Worm (Caenorhabditis elegans) whole organism, young adult: ENCODE results near the gene C25F6.6.

Experiments
- B0035.1 ChIP-seq: sonication (generic microtip); optimal IDR thresholded peaks from 2 replicates; lab custom pipeline; 2016; ENCODE audit warnings: missing genetic modification characterization, mild to moderate bottlenecking, missing compliant biosample characterization, missing genotype, missing genetic modification reagents
- B0336.3 ChIP-seq: fragments of 200-800 bp; sonication (Bioruptor generic); IDR thresholded peaks from 2 replicates; pipeline ENCODE4 v1.3.6; 2022; ENCODE audit warnings: missing genetic modification characterization, missing compliant biosample characterization
- F39B2.1 ChIP-seq: fragments of 200-800 bp; sonication (Bioruptor generic); IDR thresholded peaks from 2 replicates; pipeline ENCODE4 v1.3.6; 2022; ENCODE audit warnings: missing genetic modification reagents, missing genetic modification characterization, missing compliant biosample characterization
- F57A8.1 ChIP-seq: fragments of 200-800 bp; sonication (Bioruptor generic); optimal IDR thresholded peaks from 2 replicates; lab custom pipeline; 2018; ENCODE audit warnings: mild to moderate bottlenecking, missing genetic modification characterization, moderate library complexity, missing compliant biosample characterization
- F57C9.4 ChIP-seq: sonication (generic microtip); optimal IDR thresholded peaks from 2 replicates; lab custom pipeline; 2017; ENCODE audit warnings: mild to moderate bottlenecking, missing genetic modification characterization, missing compliant biosample characterization
- K12H6.12 ChIP-seq: fragments of 200-800 bp; sonication (Bioruptor generic); optimal IDR thresholded peaks from 2 replicates; lab custom pipeline; 2018; ENCODE audit warnings: mild to moderate bottlenecking, missing genetic modification characterization, missing compliant biosample characterization
- T07F8.4 ChIP-seq: sonication (generic microtip); optimal IDR thresholded peaks from 2 replicates; lab custom pipeline; 2016; ENCODE audit warnings: mild to moderate bottlenecking, missing genetic modification characterization, moderate library complexity, missing compliant biosample characterization
- T26A5.8 ChIP-seq: sonication (generic microtip); optimal IDR thresholded peaks from 2 replicates; lab custom pipeline; 2016; ENCODE audit warnings: missing genetic modification characterization, missing compliant biosample characterization
- aptf-2 ChIP-seq: fragments of 200-800 bp; sonication (Bioruptor generic); conservative IDR thresholded peaks from 2 replicates; pipeline ENCODE4 v1.3.6; 2022; ENCODE audit warnings: missing genetic modification reagents, missing genetic modification characterization, missing compliant biosample characterization
- aptf-3 ChIP-seq: fragments of 200-800 bp; sonication (Bioruptor generic); IDR thresholded peaks from 2 replicates; pipeline ENCODE4 v1.3.6; 2022; ENCODE audit warnings: missing genetic modification characterization, missing compliant biosample characterization
- atf-7 ChIP-seq: sonication (generic microtip); optimal IDR thresholded peaks from 2 replicates; lab custom pipeline; 2017; ENCODE audit warnings: mild to moderate bottlenecking, missing genetic modification characterization, missing compliant biosample characterization
- attf-5 ChIP-seq: fragments of 200-800 bp; sonication (Bioruptor generic); optimal IDR thresholded peaks from 2 replicates; lab custom pipeline; 2018; ENCODE audit warnings: mild to moderate bottlenecking, missing genetic modification characterization, missing compliant biosample characterization
- cebp-2 ChIP-seq: fragments of 200-800 bp; sonication (Bioruptor generic); IDR thresholded peaks from 2 replicates; pipeline ENCODE4 v1.3.6; 2022; ENCODE audit warnings: missing genetic modification characterization, missing compliant biosample characterization
- ceh-100 ChIP-seq: fragments of 200-800 bp; sonication (Bioruptor generic); IDR thresholded peaks from 2 replicates; pipeline ENCODE4 v1.3.6; 2022; ENCODE audit warnings: missing genetic modification reagents, missing genetic modification characterization, missing compliant biosample characterization
- die-1 ChIP-seq: sonication (generic microtip); optimal IDR thresholded peaks from 2 replicates; lab custom pipeline; 2016; ENCODE audit warnings: missing genotype, mild to moderate bottlenecking, missing genetic modification characterization, missing compliant biosample characterization
- egl-18 ChIP-seq: fragments of 200-800 bp; sonication (Bioruptor generic); IDR thresholded peaks from 2 replicates; pipeline ENCODE4 v1.3.6; 2022; ENCODE audit warnings: missing genetic modification reagents, missing genetic modification characterization, missing compliant biosample characterization
- ets-4 ChIP-seq: fragments of 200-800 bp; sonication (Bioruptor generic); optimal IDR thresholded peaks from 2 replicates; lab custom pipeline; 2018; ENCODE audit warnings: mild to moderate bottlenecking, missing genetic modification characterization, missing compliant biosample characterization
- hlh-12 ChIP-seq: sonication (generic microtip); optimal IDR thresholded peaks from 2 replicates; lab custom pipeline; 2016; ENCODE audit warnings: missing genetic modification characterization, missing compliant biosample characterization
- hlh-26 ChIP-seq: fragments of 200-800 bp; sonication (Bioruptor generic); conservative IDR thresholded peaks from 2 replicates; pipeline ENCODE4 v1.3.6; 2022; ENCODE audit warnings: missing genetic modification reagents, missing genetic modification characterization, missing compliant biosample characterization
- hmg-1.2 ChIP-seq: fragments of 200-800 bp; sonication (Bioruptor generic); IDR thresholded peaks from 2 replicates; pipeline ENCODE4 v1.3.6; 2022; ENCODE audit warnings: missing genetic modification reagents, missing genetic modification characterization, missing compliant biosample characterization
- hmg-20 ChIP-seq: fragments of 200-800 bp; sonication (Bioruptor generic); IDR thresholded peaks from 2 replicates; pipeline ENCODE4 v1.3.6; 2022; ENCODE audit warnings: missing genetic modification reagents, missing genetic modification characterization, missing compliant biosample characterization
- hrde-1 ChIP-seq: sonication (generic microtip); optimal IDR thresholded peaks from 2 replicates; lab custom pipeline; 2016; ENCODE audit warnings: missing genetic modification characterization, mild to moderate bottlenecking, missing compliant biosample characterization, moderate library complexity, missing genotype, missing genetic modification reagents, borderline replicate concordance
- hsf-1 ChIP-seq: fragments of 200-800 bp; sonication (Bioruptor generic); IDR thresholded peaks from 2 replicates; pipeline ENCODE4 v1.3.6; 2022; ENCODE audit warnings: missing genetic modification reagents, missing genetic modification characterization, missing compliant biosample characterization
- lin-26 ChIP-seq: fragments of 200-800 bp; sonication (Bioruptor generic); IDR thresholded peaks from 2 replicates; pipeline ENCODE4 v1.3.6; 2022; ENCODE audit warnings: missing genetic modification reagents, missing genetic modification characterization, missing compliant biosample characterization
- lsy-27 ChIP-seq: sonication (generic microtip); optimal IDR thresholded peaks from 2 replicates; lab custom pipeline; 2017; ENCODE audit warnings: missing genetic modification characterization, mild to moderate bottlenecking, missing compliant biosample characterization, antibody characterized with exemption, missing genotype, borderline replicate concordance; ENCODE audit not compliant: insufficient read depth
- madf-8 ChIP-seq: fragments of 200-800 bp; sonication (Bioruptor generic); conservative IDR thresholded peaks from 2 replicates; pipeline ENCODE4 v1.3.6; 2022; ENCODE audit warnings: missing genetic modification reagents, missing genetic modification characterization, missing compliant biosample characterization
- mel-28 ChIP-seq: sonication (generic microtip); optimal IDR thresholded peaks from 2 replicates; lab custom pipeline; 2016; ENCODE audit warnings: borderline replicate concordance, mild to moderate bottlenecking, missing genetic modification characterization, missing compliant biosample characterization
- mes-4 ChIP-seq: sonication (generic microtip); optimal IDR thresholded peaks from 2 replicates; lab custom pipeline; 2016; ENCODE audit warnings: missing genotype, missing genetic modification characterization, missing compliant biosample characterization
- nfya-1 ChIP-seq: sonication (generic microtip); optimal IDR thresholded peaks from 2 replicates; lab custom pipeline; 2017; ENCODE audit warnings: antibody characterized with exemption, missing compliant biosample characterization, missing genetic modification characterization, borderline replicate concordance; ENCODE audit not compliant: insufficient read depth
- nfya-2 ChIP-seq: fragments of 200-800 bp; sonication (Bioruptor generic); IDR thresholded peaks from 2 replicates; pipeline ENCODE4 v1.3.6; 2022; ENCODE audit warnings: missing genetic modification reagents, missing genetic modification characterization, missing compliant biosample characterization
- nhr-120 ChIP-seq: fragments of 200-800 bp; sonication (Bioruptor generic); IDR thresholded peaks from 2 replicates; pipeline ENCODE4 v1.3.6; 2022; ENCODE audit warnings: missing genetic modification characterization, missing compliant biosample characterization
- nhr-80 ChIP-seq: sonication (generic microtip); optimal IDR thresholded peaks from 2 replicates; lab custom pipeline; 2016; ENCODE audit warnings: missing genetic modification characterization, missing compliant biosample characterization
- rcor-1 ChIP-seq: fragments of 200-800 bp; sonication (Bioruptor generic); IDR thresholded peaks from 2 replicates; pipeline ENCODE4 v1.3.6; 2022; ENCODE audit warnings: missing genetic modification reagents, missing genetic modification characterization, missing compliant biosample characterization
- rec-8 ChIP-seq, 2 experiments: sonication (generic microtip); optimal IDR thresholded peaks; 2 replicates each; lab custom pipeline; 2016; ENCODE audit warnings: mild to moderate bottlenecking in 2 of 2, missing genetic modification characterization in 2 of 2, missing genetic modification reagents in 2 of 2, missing genotype in 2 of 2, missing biosample characterization in 1 of 2, missing compliant biosample characterization in 1 of 2, moderate library complexity in 1 of 2
- repo-1 ChIP-seq: sonication (generic microtip); optimal IDR thresholded peaks from 2 replicates; lab custom pipeline; 2017; ENCODE audit warnings: mild to moderate bottlenecking, missing genetic modification characterization, missing compliant biosample characterization
- snpc-1.1 ChIP-seq: sonication (generic microtip); optimal IDR thresholded peaks from 2 replicates; lab custom pipeline; 2017; ENCODE audit warnings: missing genetic modification characterization, mild to moderate bottlenecking, missing compliant biosample characterization, antibody characterized with exemption, moderate library complexity, missing genotype, missing genetic modification reagents; ENCODE audit not compliant: insufficient read depth
- snpc-4 ChIP-seq, 5 experiments: fragments of 150-350 bp in 1 of 5; sonication (generic microtip) in 4 of 5; optimal IDR thresholded peaks; 2 replicates each; lab custom pipeline; 2014 to 2018; ENCODE audit warnings: missing genetic modification characterization in 5 of 5, missing biosample characterization in 3 of 5, antibody characterized with exemption in 2 of 5, mild to moderate bottlenecking in 2 of 5, missing compliant biosample characterization in 2 of 5, missing genotype in 2 of 5, moderate library complexity in 2 of 5, missing genetic modification reagents in 1 of 5
- tbx-9 ChIP-seq: sonication (generic microtip); optimal IDR thresholded peaks from 2 replicates; lab custom pipeline; 2016; ENCODE audit warnings: borderline replicate concordance, missing genetic modification characterization, inconsistent platforms, missing compliant biosample characterization
- zfh-2 ChIP-seq: fragments of 200-800 bp; sonication (Bioruptor generic); conservative IDR thresholded peaks from 2 replicates; pipeline ENCODE4 v1.3.6; 2022; ENCODE audit warnings: missing genetic modification reagents, missing genetic modification characterization, missing compliant biosample characterization
- zim-3 ChIP-seq: sonication (generic microtip); optimal IDR thresholded peaks from 2 replicates; lab custom pipeline; 2017; ENCODE audit warnings: mild to moderate bottlenecking, missing genetic modification characterization, moderate library complexity, missing compliant biosample characterization
- ztf-18 ChIP-seq: sonication (generic microtip); optimal IDR thresholded peaks from 2 replicates; lab custom pipeline; 2016; ENCODE audit warnings: missing genotype, mild to moderate bottlenecking, missing genetic modification characterization, missing compliant biosample characterization
- ztf-22 ChIP-seq: fragments of 200-800 bp; sonication (Bioruptor generic); optimal IDR thresholded peaks from 2 replicates; lab custom pipeline; 2018; ENCODE audit warnings: mild to moderate bottlenecking, missing genetic modification characterization, moderate library complexity, missing compliant biosample characterization
- ztf-28 ChIP-seq: fragments of 200-800 bp; sonication (Bioruptor generic); IDR thresholded peaks from 2 replicates; pipeline ENCODE4 v1.3.6; 2022; ENCODE audit warnings: missing genetic modification reagents, missing genetic modification characterization, missing compliant biosample characterization

Gene C25F6.6

DNA sequence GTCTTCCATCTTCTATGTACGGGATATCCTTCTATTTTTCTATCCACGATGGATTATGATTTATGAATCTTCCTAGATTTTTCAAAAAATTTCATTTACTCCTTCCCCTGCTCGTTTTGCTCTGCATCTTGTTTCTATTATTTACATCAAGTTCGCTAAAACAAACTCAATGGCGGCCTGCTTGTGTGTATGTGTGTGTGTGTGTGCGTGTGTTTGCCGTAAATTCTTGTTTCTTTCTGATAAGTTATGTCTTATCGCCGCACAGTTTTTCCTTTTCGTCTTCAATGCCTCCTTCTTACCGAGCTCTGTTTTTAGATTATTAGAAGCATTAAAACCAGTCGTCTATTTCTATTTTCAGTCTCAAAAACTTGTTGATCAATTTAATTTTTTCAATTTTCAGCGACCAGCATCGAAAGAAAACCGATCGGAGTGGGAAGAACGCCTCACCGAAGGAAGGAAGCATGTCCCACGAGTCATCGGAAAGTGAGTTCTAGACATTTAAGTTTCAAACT lies 28.7 kb upstream of the C25F6.6 start, which contains the start of gene dlg-1:
Gene dlg-1 (plus strand): TSS at position 401 of the 512 bp plus-strand sequence.
- TF ChIP-seq B0336.3 (GFP tag; lab: Robert Waterston, UW), result no peak
- no peak for TF ChIP-seq attf-5 (GFP tag; lab: Kevin White, UChicago)
- no peak for TF ChIP-seq madf-8 (GFP tag; lab: Robert Waterston, UW)
- TF ChIP-seq zim-3 (tag; lab: Kevin White, UChicago), result no peak
- no peak for TF ChIP-seq T26A5.8 (tag; lab: Kevin White, UChicago)
- TF ChIP-seq K12H6.12 (tag; lab: Kevin White, UChicago), result no peak
- TF ChIP-seq T07F8.4 (tag; lab: Kevin White, UChicago), result no peak
- no peak for TF ChIP-seq F57C9.4
- no peak for TF ChIP-seq hmg-1.2
- no peak for TF ChIP-seq aptf-3 (GFP tag; lab: Robert Waterston, UW)
- TF ChIP-seq repo-1 (tag; lab: Kevin White, UChicago), result no peak
- TF ChIP-seq zfh-2 (GFP tag; lab: Robert Waterston, UW), result no peak
- no peak for TF ChIP-seq ztf-28 (GFP tag; lab: Robert Waterston, UW)
- TF ChIP-seq hrde-1 (tag; lab: Kevin White, UChicago), result no peak
- no peak for TF ChIP-seq ets-4
- TF ChIP-seq B0035.1, result no peak
- TF ChIP-seq die-1, result no peak

DNA sequence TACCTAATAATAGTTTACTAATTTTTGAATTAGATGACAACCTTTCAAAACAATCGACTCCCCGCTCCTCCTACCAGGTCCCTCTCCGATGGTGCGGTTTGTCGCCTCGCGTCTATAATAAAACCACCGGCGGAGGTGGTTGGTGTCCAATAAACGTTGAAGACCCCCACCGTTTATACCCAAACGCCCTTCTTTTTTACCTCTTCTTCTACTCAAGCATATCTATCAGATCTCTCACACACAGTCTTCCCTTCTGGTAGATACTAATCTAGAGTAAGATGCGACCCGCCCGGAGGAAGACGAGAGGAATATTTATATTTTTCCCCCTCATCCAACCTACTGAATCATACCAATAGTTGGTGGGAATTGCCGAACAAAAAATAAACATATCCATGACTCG lies 28.3 kb upstream of the C25F6.6 start:
- TF ChIP-seq snpc-1.1 (tag; lab: Kevin White, UChicago) (no peak), ztf-18 (tag; lab: Kevin White, UChicago) (no peak), egl-18 (GFP tag; lab: Robert Waterston, UW) (no peak), hlh-26 (GFP tag; lab: Robert Waterston, UW) (no peak), nfya-2 (GFP tag; lab: Robert Waterston, UW) (no peak), ceh-100 (GFP tag; lab: Robert Waterston, UW) (no peak), mes-4 (tag; lab: Kevin White, UChicago) (no peak), cebp-2 (GFP tag; lab: Robert Waterston, UW) (no peak), atf-7 (tag; lab: Kevin White, UChicago) (no peak), hsf-1 (GFP tag; lab: Robert Waterston, UW) (no peak), lsy-27 (tag; lab: Kevin White, UChicago) (no peak)

ce11 chrX:5477597-5477996 lies 27.0 kb upstream of the C25F6.6 start:
- TF ChIP-seq mel-28 (tag; lab: Kevin White, UChicago), result no peak
- TF ChIP-seq ztf-18 (tag; lab: Kevin White, UChicago), result no peak
- 0 out of 2 replicates have a peak, but pooled peaks have one; percentile 8 for TF ChIP-seq nhr-120
- no peak for TF ChIP-seq F39B2.1 (GFP tag; lab: Robert Waterston, UW)
- TF ChIP-seq hlh-12 (tag; lab: Kevin White, UChicago), result no peak
- no peak for TF ChIP-seq F57A8.1 (GFP tag; lab: Kevin White, UChicago)
- no peak for TF ChIP-seq aptf-2 (GFP tag; lab: Robert Waterston, UW)
- TF ChIP-seq, all 124 proteins: peak for 1

DNA sequence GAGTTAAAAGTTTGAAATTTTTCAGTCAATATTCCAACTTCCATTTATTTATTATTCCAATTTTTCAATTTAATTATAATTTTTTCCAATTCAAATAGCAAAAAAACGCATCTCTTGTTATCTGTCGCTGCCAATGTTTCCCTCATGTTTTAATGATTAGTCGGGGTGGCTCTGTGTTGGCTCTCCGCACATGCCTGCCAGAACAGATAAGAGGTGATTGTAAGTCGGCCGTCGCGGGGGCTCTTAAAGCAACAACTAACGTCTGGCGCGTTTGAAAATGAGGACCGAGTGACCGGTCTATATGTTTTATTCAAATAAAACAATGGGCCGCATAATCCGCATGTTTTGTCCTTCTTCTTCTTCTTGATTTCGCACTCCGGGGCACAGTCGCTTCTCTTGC lies 25.7 kb upstream of the C25F6.6 start:
- TF ChIP-seq snpc-4 (GFP tag; optimal IDR thresholded peaks at IDR 0.05; lab: Kevin White, UChicago) (no peak), snpc-4 (tag; optimal IDR thresholded peaks at IDR 0.05; lab: Kevin White, UChicago) (no peak), lin-26 (GFP tag; lab: Robert Waterston, UW) (no peak), madf-8 (GFP tag; lab: Robert Waterston, UW) (no peak), nfya-1 (tag; lab: Kevin White, UChicago) (no peak), rec-8 (tag; optimal IDR thresholded peaks at IDR 0.05; lab: Kevin White, UChicago) (no peak), repo-1 (tag; lab: Kevin White, UChicago) (no peak), rcor-1 (GFP tag; lab: Robert Waterston, UW) (no peak), hmg-20 (GFP tag; lab: Robert Waterston, UW) (no peak), ztf-22 (no peak), tbx-9 (no peak), mel-28 (tag; lab: Kevin White, UChicago) (no peak), nhr-120 (no peak), nhr-80 (tag; lab: Kevin White, UChicago) (peak; percentile 64)
